Fruit fly (Drosophila melanogaster) whole organism, embryonic: ENCODE measurements around the gene CG14229.

Experiments
- ATbp ChIP-seq: fragments of 200-800 bp; sonication (Bioruptor generic); optimal IDR thresholded peaks from 2 replicates; lab custom pipeline; 2017; ENCODE audit warnings: missing biosample characterization, mild to moderate bottlenecking, missing genetic modification characterization, missing genetic modification reagents
- Blimp-1 ChIP-seq: fragments of 200-800 bp; sonication (Bioruptor generic); optimal IDR thresholded peaks from 3 replicates; lab custom pipeline; 2018; ENCODE audit warnings: missing biosample characterization, missing genetic modification characterization, mild to moderate bottlenecking, moderate library complexity, missing genetic modification reagents
- CG10654 ChIP-seq: fragments of 200-800 bp; sonication (Bioruptor generic); optimal IDR thresholded peaks from 2 replicates; lab custom pipeline; 2016; ENCODE audit warnings: missing biosample characterization, missing genetic modification characterization
- CG11093 ChIP-seq: fragments of 200-800 bp; sonication (Bioruptor generic); IDR thresholded peaks from 3 replicates; pipeline ENCODE4 v1.3.6; 2022; ENCODE audit warnings: missing biosample characterization, missing genetic modification characterization
- CG11695 ChIP-seq: fragments of 200-800 bp; sonication (Bioruptor generic); IDR thresholded peaks from 3 replicates; pipeline ENCODE4 v1.3.6; 2022; ENCODE audit warnings: missing biosample characterization, missing genetic modification characterization
- CG15011 ChIP-seq: fragments of 200-800 bp; sonication (Bioruptor generic); optimal IDR thresholded peaks from 3 replicates; lab custom pipeline; 2018; ENCODE audit warnings: missing biosample characterization, mild to moderate bottlenecking, missing genetic modification characterization
- CG16815 ChIP-seq: fragments of 200-800 bp; sonication (Bioruptor generic); optimal IDR thresholded peaks from 3 replicates; lab custom pipeline; 2017; ENCODE audit warnings: missing biosample characterization, mild to moderate bottlenecking, missing genetic modification characterization
- CG17186 ChIP-seq: fragments of 200-800 bp; sonication (Bioruptor generic); optimal IDR thresholded peaks from 3 replicates; lab custom pipeline; 2017; ENCODE audit warnings: missing biosample characterization, missing genetic modification reagents, missing genetic modification characterization
- CG2116 ChIP-seq: fragments of 200-800 bp; sonication (Bioruptor generic); optimal IDR thresholded peaks from 3 replicates; lab custom pipeline; 2018; ENCODE audit warnings: missing biosample characterization, mild to moderate bottlenecking, missing genetic modification characterization
- CG2889 ChIP-seq: fragments of 200-800 bp; sonication (Bioruptor generic); IDR thresholded peaks from 3 replicates; pipeline ENCODE4 v1.3.6; 2022; ENCODE audit warnings: missing biosample characterization, missing genetic modification characterization
- CG32772 ChIP-seq: fragments of 200-800 bp; sonication (Bioruptor generic); IDR thresholded peaks from 2 replicates; pipeline ENCODE4 v1.3.6; 2022; ENCODE audit warnings: missing biosample characterization, missing genetic modification characterization
- CG34224 ChIP-seq: fragments of 200-800 bp; sonication (Bioruptor generic); IDR thresholded peaks from 3 replicates; pipeline ENCODE4 v1.3.6; 2022; ENCODE audit warnings: missing biosample characterization, missing genetic modification characterization; ENCODE audit not compliant: partially characterized antibody
- CG3838 ChIP-seq: fragments of 200-800 bp; sonication (Bioruptor generic); optimal IDR thresholded peaks from 3 replicates; lab custom pipeline; 2016; ENCODE audit warnings: missing biosample characterization, missing genetic modification characterization
- CG42726 ChIP-seq: fragments of 200-800 bp; sonication (Bioruptor generic); IDR thresholded peaks from 2 replicates; pipeline ENCODE4 v1.3.6; 2022; ENCODE audit warnings: missing biosample characterization, missing genetic modification characterization; ENCODE audit not compliant: partially characterized antibody
- CG4854 ChIP-seq: fragments of 200-800 bp; sonication (Bioruptor generic); optimal IDR thresholded peaks from 2 replicates; lab custom pipeline; 2016; ENCODE audit warnings: missing biosample characterization, missing genetic modification characterization, inconsistent platforms
- CG6689 ChIP-seq: fragments of 200-800 bp; sonication (Bioruptor generic); IDR thresholded peaks from 2 replicates; pipeline ENCODE4 v1.3.6; 2022; ENCODE audit warnings: missing biosample characterization, missing genetic modification characterization
- CTCF ChIP-seq: fragments of 200-800 bp; sonication (Bioruptor generic); optimal IDR thresholded peaks from 2 replicates; lab custom pipeline; 2017; ENCODE audit warnings: missing biosample characterization, mild to moderate bottlenecking, missing genetic modification characterization, moderate library complexity
- Camta ChIP-seq: fragments of 200-800 bp; sonication (Bioruptor generic); optimal IDR thresholded peaks from 2 replicates; lab custom pipeline; 2016; ENCODE audit warnings: missing biosample characterization, missing genetic modification characterization
- CkIIα-i1 ChIP-seq: fragments of 200-800 bp; sonication (Bioruptor generic); IDR thresholded peaks from 2 replicates; pipeline ENCODE4 v1.3.6; 2022; ENCODE audit warnings: missing biosample characterization, missing genetic modification characterization
- Doc2 ChIP-seq: fragments of 200-800 bp; sonication (Bioruptor generic); IDR thresholded peaks from 2 replicates; pipeline ENCODE4 v1.3.6; 2022; ENCODE audit warnings: missing biosample characterization, missing genetic modification characterization
- E2f2 ChIP-seq: fragments of 200-800 bp; sonication (Bioruptor generic); IDR thresholded peaks from 2 replicates; pipeline ENCODE4 v1.3.6; 2022; ENCODE audit warnings: missing biosample characterization, missing genetic modification characterization
- Fer2 ChIP-seq: fragments of 200-800 bp; sonication (Bioruptor generic); optimal IDR thresholded peaks from 2 replicates; lab custom pipeline; 2018; ENCODE audit warnings: missing biosample characterization, mild to moderate bottlenecking, missing genetic modification characterization, moderate library complexity
- HLH4C ChIP-seq: fragments of 200-800 bp; sonication (Bioruptor generic); IDR thresholded peaks from 3 replicates; pipeline ENCODE4 v1.3.6; 2022; ENCODE audit warnings: missing biosample characterization, missing genetic modification characterization; ENCODE audit not compliant: partially characterized antibody
- Hr3 ChIP-seq: fragments of 200-800 bp; sonication (Bioruptor generic); optimal IDR thresholded peaks from 3 replicates; lab custom pipeline; 2016; ENCODE audit warnings: missing biosample characterization, missing genetic modification characterization
- Kr ChIP-seq: fragments of 200-800 bp; sonication (Bioruptor generic); optimal IDR thresholded peaks from 2 replicates; lab custom pipeline; 2017; ENCODE audit warnings: missing biosample characterization, mild to moderate bottlenecking, missing genetic modification characterization
- Lhr ChIP-seq: fragments of 200-800 bp; sonication (Bioruptor generic); optimal IDR thresholded peaks from 3 replicates; lab custom pipeline; 2017; ENCODE audit warnings: mild to moderate bottlenecking, missing biosample characterization, missing genetic modification reagents, missing genetic modification characterization
- Optix ChIP-seq: fragments of 200-800 bp; sonication (Bioruptor generic); IDR thresholded peaks from 3 replicates; pipeline ENCODE4 v1.3.6; 2022; ENCODE audit warnings: missing biosample characterization, missing genetic modification characterization
- Rfx ChIP-seq: fragments of 200-800 bp; sonication (Bioruptor generic); IDR thresholded peaks from 2 replicates; pipeline ENCODE4 v1.3.6; 2022; ENCODE audit warnings: missing biosample characterization, missing genetic modification characterization
- Spps ChIP-seq: fragments of 200-800 bp; sonication (Bioruptor generic); optimal IDR thresholded peaks from 2 replicates; lab custom pipeline; 2018; ENCODE audit warnings: missing biosample characterization, mild to moderate bottlenecking, missing genetic modification characterization
- Sry-β ChIP-seq: fragments of 200-800 bp; sonication (Bioruptor generic); optimal IDR thresholded peaks from 2 replicates; lab custom pipeline; 2018; ENCODE audit warnings: missing biosample characterization, mild to moderate bottlenecking, missing genetic modification characterization, moderate library complexity
- Xbp1 ChIP-seq: fragments of 200-800 bp; sonication (Bioruptor generic); optimal IDR thresholded peaks from 3 replicates; lab custom pipeline; 2016; ENCODE audit warnings: missing biosample characterization, mild to moderate bottlenecking, missing genetic modification characterization
- ewg ChIP-seq: fragments of 200-800 bp; sonication (Bioruptor generic); optimal IDR thresholded peaks from 3 replicates; lab custom pipeline; 2017; ENCODE audit warnings: mild to moderate bottlenecking, missing biosample characterization, missing genetic modification reagents, missing genetic modification characterization
- ftz-f1 ChIP-seq: fragments of 200-800 bp; sonication (Bioruptor generic); optimal IDR thresholded peaks from 2 replicates; lab custom pipeline; 2016; ENCODE audit warnings: missing biosample characterization, missing genetic modification characterization
- gsb-n ChIP-seq: fragments of 200-800 bp; sonication (Bioruptor generic); optimal IDR thresholded peaks from 3 replicates; lab custom pipeline; 2018; ENCODE audit warnings: missing biosample characterization, mild to moderate bottlenecking, missing genetic modification characterization
- h ChIP-seq: fragments of >200 bp; optimal IDR thresholded peaks from 2 replicates; lab custom pipeline; 2017
- her ChIP-seq: fragments of 200-800 bp; sonication (Bioruptor generic); optimal IDR thresholded peaks from 2 replicates; lab custom pipeline; 2016; ENCODE audit warnings: missing biosample characterization, missing genetic modification characterization
- insv ChIP-seq, 2 experiments: fragments of 200-800 bp; sonication (Bioruptor generic); optimal IDR thresholded peaks; 3 replicates each; lab custom pipeline; 2016 to 2018; ENCODE audit warnings: missing biosample characterization in 2 of 2, missing genetic modification characterization in 2 of 2
- lola ChIP-seq, 3 experiments: fragments of >200 bp in 2 of 3; fragments of 200-800 bp in 1 of 3; sonication (Bioruptor generic) in 1 of 3; optimal IDR thresholded peaks; 2 replicates each; lab custom pipeline; 2017 to 2019; ENCODE audit warnings: missing biosample characterization in 3 of 3, missing genetic modification characterization in 3 of 3, mild to moderate bottlenecking in 1 of 3, moderate library complexity in 1 of 3
- maf-S ChIP-seq: fragments of 200-800 bp; sonication (Bioruptor generic); optimal IDR thresholded peaks from 2 replicates; lab custom pipeline; 2016; ENCODE audit warnings: missing biosample characterization, missing genetic modification characterization
- mirr ChIP-seq: fragments of 200-800 bp; sonication (Bioruptor generic); optimal IDR thresholded peaks from 3 replicates; lab custom pipeline; 2018; ENCODE audit warnings: missing biosample characterization, mild to moderate bottlenecking, missing genetic modification characterization
- odd ChIP-seq: fragments of 200-800 bp; sonication (Bioruptor generic); optimal IDR thresholded peaks from 2 replicates; lab custom pipeline; 2017; ENCODE audit warnings: missing biosample characterization, mild to moderate bottlenecking, missing genetic modification characterization
- pb ChIP-seq: fragments of 200-800 bp; sonication (Bioruptor generic); optimal IDR thresholded peaks from 3 replicates; lab custom pipeline; 2016; ENCODE audit warnings: missing biosample characterization, missing genetic modification characterization
- pita ChIP-seq: fragments of 200-800 bp; sonication (Bioruptor generic); optimal IDR thresholded peaks from 2 replicates; lab custom pipeline; 2017; ENCODE audit warnings: missing biosample characterization, mild to moderate bottlenecking, missing genetic modification characterization
- pum ChIP-seq: fragments of 200-800 bp; sonication (Bioruptor generic); optimal IDR thresholded peaks from 2 replicates; lab custom pipeline; 2016; ENCODE audit warnings: missing biosample characterization, missing genetic modification characterization
- scrt ChIP-seq: fragments of 200-800 bp; sonication (Bioruptor generic); optimal IDR thresholded peaks from 2 replicates; lab custom pipeline; 2018; ENCODE audit warnings: missing biosample characterization, mild to moderate bottlenecking, missing genetic modification characterization, moderate library complexity
- slou ChIP-seq: fragments of 200-800 bp; sonication (Bioruptor generic); optimal IDR thresholded peaks from 3 replicates; lab custom pipeline; 2016; ENCODE audit warnings: missing biosample characterization, missing genetic modification characterization
- sr ChIP-seq: fragments of 200-800 bp; sonication (Bioruptor generic); IDR thresholded peaks from 3 replicates; pipeline ENCODE4 v1.3.6; 2022; ENCODE audit warnings: missing biosample characterization, missing genetic modification characterization
- tgo ChIP-seq: fragments of 200-800 bp; sonication (Bioruptor generic); IDR thresholded peaks from 3 replicates; pipeline ENCODE4 v1.3.6; 2022; ENCODE audit warnings: missing biosample characterization, missing genetic modification characterization
- tin ChIP-seq: fragments of 200-800 bp; sonication (Bioruptor generic); optimal IDR thresholded peaks from 3 replicates; lab custom pipeline; 2016; ENCODE audit warnings: missing biosample characterization, missing genetic modification characterization
- tio ChIP-seq: fragments of 200-800 bp; sonication (Bioruptor generic); optimal IDR thresholded peaks from 2 replicates; lab custom pipeline; 2017; ENCODE audit warnings: missing biosample characterization, missing genetic modification characterization, inconsistent platforms
- trem ChIP-seq: fragments of 200-800 bp; optimal IDR thresholded peaks from 3 replicates; lab custom pipeline; 2019; ENCODE audit warnings: missing biosample characterization, mild to moderate bottlenecking, missing genetic modification characterization, moderate library complexity
- wek ChIP-seq: fragments of 200-800 bp; sonication (Bioruptor generic); optimal IDR thresholded peaks from 3 replicates; lab custom pipeline; 2018; ENCODE audit warnings: missing biosample characterization, mild to moderate bottlenecking, missing genetic modification characterization, moderate library complexity

CG14229 gene

DNA sequence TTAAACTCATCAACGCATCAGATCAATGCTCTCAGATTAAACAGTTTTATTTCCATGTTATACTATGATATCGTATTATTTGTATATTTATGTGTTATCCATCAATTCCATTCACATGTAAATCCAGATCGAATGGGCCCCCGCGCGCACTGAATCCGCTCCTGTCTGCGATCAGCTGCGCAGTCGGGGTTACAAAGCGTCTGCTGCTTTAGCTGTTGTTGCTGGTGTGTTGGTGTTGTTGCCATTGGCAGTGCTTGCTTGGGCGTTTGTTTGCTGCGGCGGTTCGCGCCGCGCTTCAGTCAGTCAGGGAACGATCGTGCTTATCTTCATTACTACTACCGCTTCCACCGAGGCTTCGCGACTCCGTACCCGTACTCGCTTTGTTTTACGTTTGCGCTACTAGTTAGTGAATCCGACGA lies 28.1 kb downstream of the CG14229 start, which contains the start of gene Zw (continued):
- TF ChIP-seq CkIIα-i1 (no peak), CG32772 (GFP tag; lab: Robert Waterston, UW) (peak; percentile 59), CG11093 (GFP tag; lab: Robert Waterston, UW) (no peak; the same call in 2 of the 3 replicates), lola (GFP tag; optimal IDR thresholded peaks at IDR 0.05; lab: Kevin White, UChicago) (peak in 1 of 3 experiments; percentile 22), ftz-f1 (GFP tag; lab: Kevin White, UChicago) (no peak), Spps (no peak), mirr (peak; percentile 46), CG42726 (GFP tag; lab: Robert Waterston, UW) (no peak), CG34224 (GFP tag; lab: Robert Waterston, UW) (peak; percentile 26; the same call in 1 of the 3 replicates), CG10654 (GFP tag; lab: Kevin White, UChicago) (peak; percentile 44), CG4854 (GFP tag; lab: Kevin White, UChicago) (no peak), trem (tag; lab: Kevin White, UChicago) (peak; percentile 20), Lhr (GFP tag; lab: Kevin White, UChicago) (no peak), maf-S (no peak), Fer2 (tag; lab: Kevin White, UChicago) (peak; percentile 0), insv (GFP tag; optimal IDR thresholded peaks at IDR 0.05; lab: Kevin White, UChicago) (no peak), Blimp-1 (no peak), CG17186 (GFP tag; lab: Kevin White, UChicago) (no peak), ATbp (GFP tag; lab: Kevin White, UChicago) (peak; percentile 7), h (no peak), CG6689 (peak; percentile 49; the same call in 1 of the 2 replicates), tin (GFP tag; lab: Kevin White, UChicago) (peak; percentile 56), Xbp1 (GFP tag; lab: Kevin White, UChicago) (peak; percentile 45), Optix (GFP tag; lab: Robert Waterston, UW) (0 out of 3 replicates have a peak, but pooled peaks have one; percentile 60), pita (GFP tag; lab: Kevin White, UChicago) (no peak), Sry-β (GFP tag; lab: Kevin White, UChicago) (no peak), E2f2 (GFP tag; lab: Robert Waterston, UW) (peak; percentile 35; the same call in 1 of the 2 replicates), Hr3 (GFP tag; lab: Kevin White, UChicago) (peak; percentile 25), CG11695 (GFP tag; lab: Robert Waterston, UW) (no peak), gsb-n (no peak), sr (GFP tag; lab: Robert Waterston, UW) (no peak; the same call in 2 of the 3 replicates), pb (no peak), Doc2 (GFP tag; lab: Robert Waterston, UW) (no peak), Camta (GFP tag; lab: Kevin White, UChicago) (no peak), tgo (GFP tag; lab: Robert Waterston, UW) (peak; percentile 67), odd (no peak), CG3838 (GFP tag; lab: Kevin White, UChicago) (no peak), Rfx (peak; percentile 87), ewg (GFP tag; lab: Kevin White, UChicago) (no peak), CTCF (no peak), her (GFP tag; lab: Kevin White, UChicago) (no peak), scrt (GFP tag; lab: Kevin White, UChicago) (no peak), CG16815 (peak; percentile 45), HLH4C (GFP tag; lab: Robert Waterston, UW) (no peak), wek (no peak), pum (peak; percentile 19), tio (no peak), CG2889 (GFP tag; lab: Robert Waterston, UW) (0 out of 3 replicates have a peak, but pooled peaks have one; percentile 29), CG2116 (GFP tag; lab: Kevin White, UChicago) (no peak), Kr (no peak), CG15011 (GFP tag; lab: Kevin White, UChicago) (no peak), slou (GFP tag; lab: Kevin White, UChicago) (no peak)
